Worm (Caenorhabditis elegans) whole organism, L4 larva: ENCODE measurements around the gene F53F1.6.

Experiments used
- ces-1 ChIP-seq: fragments of 150-350 bp; sonication (generic microtip); optimal IDR thresholded peaks from 4 replicates; lab custom pipeline; 2014; ENCODE audit warnings: missing biosample characterization, missing genetic modification reagents, missing genetic modification characterization
- jun-1 ChIP-seq: fragments of 150-350 bp; optimal IDR thresholded peaks from 2 replicates; lab custom pipeline; 2014; ENCODE audit warnings: missing biosample characterization, missing genetic modification reagents, missing genetic modification characterization
- lsy-2 ChIP-seq, 2 experiments: fragments of 150-350 bp in 1 of 2; sonication (generic microtip) in 1 of 2; optimal IDR thresholded peaks; 2 replicates each; lab custom pipeline; 2014 to 2017; ENCODE audit warnings: missing biosample characterization in 2 of 2, missing genetic modification characterization in 2 of 2
- nhr-237 ChIP-seq: sonication (generic microtip); optimal IDR thresholded peaks from 2 replicates; lab custom pipeline; 2017; ENCODE audit warnings: missing biosample characterization, missing genetic modification characterization

ce11 chrV:13375861-13376260 lies 41.6 kb downstream of the F53F1.6 start:
- TF ChIP-seq jun-1 (tag; lab: Kevin White, UChicago) (no peak), lsy-2 (tag; optimal IDR thresholded peaks at IDR 0.05; lab: Kevin White, UChicago) (no peak), ces-1 (GFP tag; lab: Kevin White, UChicago) (no peak), nhr-237 (tag; lab: Kevin White, UChicago) (no peak)
